Worm (Caenorhabditis elegans): ENCODE results near the gene oac-24.
"Not testable (repeated sequence)": the region's sequence is repeated elsewhere in the genome, so short reads cannot be mapped to it uniquely, and the experiment has no call there.

DNA sequence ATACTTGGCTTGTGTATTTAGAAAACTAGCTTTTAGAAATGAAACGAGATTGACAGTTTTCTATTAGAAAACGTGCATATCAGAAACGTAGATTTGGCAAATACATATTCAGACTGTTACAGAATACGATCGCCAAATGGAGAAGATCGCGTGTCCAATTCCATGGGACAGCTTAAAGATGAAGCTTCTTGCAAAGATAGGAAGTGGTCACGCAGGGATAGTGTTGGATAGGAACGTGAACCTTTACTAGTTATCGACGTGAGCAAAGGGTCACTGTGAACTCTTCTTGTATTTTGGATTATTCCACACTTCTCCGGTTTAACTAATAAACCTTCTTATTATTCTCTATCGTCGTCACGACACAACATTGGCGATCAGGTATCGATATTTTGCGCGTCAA lies 50.1 kb downstream of the oac-24 start, which contains the start of gene bgnt-1.4:
- TF ChIP-seq nhr-232 (tag; optimal IDR thresholded peaks at IDR 0.05); hlh-13 (GFP tag; optimal IDR thresholded peaks at IDR 0.05); unc-86 (tag; optimal IDR thresholded peaks at IDR 0.05); ceh-45 (GFP tag; IDR thresholded peaks at IDR 0.05); nhr-11 (tag; optimal IDR thresholded peaks at IDR 0.05); npax-4 (tag; optimal IDR thresholded peaks at IDR 0.05); tbx-2 (tag; optimal IDR thresholded peaks at IDR 0.05); ceh-9 (tag; optimal IDR thresholded peaks at IDR 0.05); hlh-30 (tag; optimal IDR thresholded peaks at IDR 0.05; ENCODE audit: insufficient read depth); fkh-10 (GFP tag; optimal IDR thresholded peaks at IDR 0.05): not testable (repeated sequence)

Data from whole organism, late embryonic.